Worm (Caenorhabditis elegans) whole organism, late embryonic: Measurements from ENCODE around the gene Y42A5A.5.

ENCODE experiments used
- F13H6.1 ChIP-seq: sonication (generic microtip); optimal IDR thresholded peaks from 2 replicates; lab custom pipeline; 2016; ENCODE audit warnings: missing genetic modification characterization, missing compliant biosample characterization
- ahr-1 ChIP-seq: sonication (generic microtip); optimal IDR thresholded peaks from 2 replicates; lab custom pipeline; 2016; ENCODE audit warnings: missing genetic modification characterization, missing compliant biosample characterization
- ama-1 ChIP-seq: fragments of 150-350 bp; optimal IDR thresholded peaks from 2 replicates; lab custom pipeline; 2014
- ceh-18 ChIP-seq: sonication (generic microtip); optimal IDR thresholded peaks from 2 replicates; lab custom pipeline; 2016; ENCODE audit warnings: missing genetic modification characterization, missing compliant biosample characterization
- ceh-2 ChIP-seq: sonication (generic microtip); optimal IDR thresholded peaks from 2 replicates; lab custom pipeline; 2016; ENCODE audit warnings: missing genotype, missing genetic modification characterization, missing compliant biosample characterization
- fkh-10 ChIP-seq: fragments of 150-350 bp; optimal IDR thresholded peaks from 2 replicates; lab custom pipeline; 2014; ENCODE audit warnings: missing biosample characterization, missing genetic modification reagents, missing genetic modification characterization
- hlh-15 ChIP-seq: sonication (generic microtip); optimal IDR thresholded peaks from 2 replicates; lab custom pipeline; 2016; ENCODE audit warnings: missing genetic modification characterization, missing compliant biosample characterization
- hlh-30 ChIP-seq: sonication (generic microtip); optimal IDR thresholded peaks from 2 replicates; lab custom pipeline; 2017; ENCODE audit warnings: antibody characterized with exemption, missing genetic modification characterization, missing compliant biosample characterization; ENCODE audit not compliant: insufficient read depth
- hlh-8 ChIP-seq: sonication (generic microtip); optimal IDR thresholded peaks from 2 replicates; lab custom pipeline; 2016; ENCODE audit warnings: missing genotype, missing genetic modification characterization, missing compliant biosample characterization
- lim-6 ChIP-seq: sonication (generic microtip); optimal IDR thresholded peaks from 2 replicates; lab custom pipeline; 2016; ENCODE audit warnings: missing genetic modification characterization, missing compliant biosample characterization
- nhr-11 ChIP-seq: fragments of 150-350 bp; optimal IDR thresholded peaks from 2 replicates; lab custom pipeline; 2014; ENCODE audit warnings: missing biosample characterization, missing genetic modification characterization
- unc-86 ChIP-seq: sonication (generic microtip); optimal IDR thresholded peaks from 2 replicates; lab custom pipeline; 2016; ENCODE audit warnings: missing genetic modification characterization, missing compliant biosample characterization

DNA sequence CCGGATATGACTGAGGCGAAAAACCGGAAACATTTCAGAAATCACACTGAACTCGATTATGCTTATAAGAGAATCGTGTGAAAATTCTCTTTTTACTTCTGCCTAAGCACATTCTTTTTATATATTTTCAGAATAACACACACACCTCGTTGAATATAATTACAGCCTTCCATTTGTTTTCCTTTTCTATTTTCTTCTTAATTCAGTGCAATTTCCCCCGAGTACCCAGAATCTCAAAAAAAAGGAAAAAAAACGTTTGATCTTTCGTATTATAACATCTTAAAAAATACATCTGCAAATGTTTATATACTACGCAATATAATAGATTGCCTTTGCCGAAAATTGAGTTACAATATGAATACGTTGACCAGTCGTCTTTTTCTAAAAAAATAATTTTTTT, 22.3 kb upstream of the Y42A5A.5 start:
- TF ChIP-seq ceh-18 (no peak), ama-1 (lab: Kevin White, UChicago) (no peak), unc-86 (no peak), fkh-10 (GFP tag; lab: Kevin White, UChicago) (no peak), hlh-15 (no peak), hlh-30 (tag; lab: Kevin White, UChicago) (no peak), lim-6 (no peak), ahr-1 (tag; lab: Kevin White, UChicago) (no peak), ceh-2 (no peak), F13H6.1 (no peak), hlh-8 (no peak), nhr-11 (tag; lab: Kevin White, UChicago) (no peak)
